Worm (Caenorhabditis elegans) whole organism, L4 larva: Measurements from ENCODE around the gene C49C3.4.

Experiments
- D1046.2 ChIP-seq: fragments of 200-800 bp; sonication (Bioruptor generic); IDR thresholded peaks from 2 replicates; pipeline ENCODE4 v1.3.6; 2022; ENCODE audit warnings: missing genetic modification characterization, missing compliant biosample characterization
- F37D6.2 ChIP-seq: sonication (generic microtip); optimal IDR thresholded peaks from 2 replicates; lab custom pipeline; 2016; ENCODE audit warnings: mild to moderate bottlenecking, missing genetic modification characterization, missing compliant biosample characterization
- R02D3.7 ChIP-seq: fragments of 150-350 bp; sonication (generic microtip); optimal IDR thresholded peaks from 3 replicates; lab custom pipeline; 2014; ENCODE audit warnings: missing biosample characterization, missing genetic modification characterization
- T20F7.1 ChIP-seq: fragments of 200-800 bp; sonication (Bioruptor generic); optimal IDR thresholded peaks from 2 replicates; lab custom pipeline; 2018; ENCODE audit warnings: mild to moderate bottlenecking, missing genetic modification characterization, missing compliant biosample characterization
- T26A8.4 ChIP-seq: fragments of 200-800 bp; sonication (Bioruptor generic); IDR thresholded peaks from 2 replicates; pipeline ENCODE4 v1.3.6; 2022; ENCODE audit warnings: missing genetic modification characterization, missing compliant biosample characterization
- Y105C5A.15 ChIP-seq: fragments of 200-800 bp; sonication (Bioruptor generic); IDR thresholded peaks from 2 replicates; pipeline ENCODE4 v1.3.6; 2022; ENCODE audit warnings: missing genetic modification characterization, missing compliant biosample characterization
- Y48G9A.11 ChIP-seq: fragments of 200-800 bp; sonication (Bioruptor generic); IDR thresholded peaks from 2 replicates; pipeline ENCODE4 v1.3.6; 2022; ENCODE audit warnings: missing genetic modification reagents, missing genetic modification characterization, missing compliant biosample characterization
- Y75B8A.6 ChIP-seq: fragments of 200-800 bp; sonication (Bioruptor generic); IDR thresholded peaks from 2 replicates; pipeline ENCODE4 v1.3.6; 2022; ENCODE audit warnings: missing genetic modification reagents, missing genetic modification characterization, missing compliant biosample characterization
- ZK546.5 ChIP-seq, 2 experiments: sonication (generic microtip); optimal IDR thresholded peaks; 2 replicates each; lab custom pipeline; 2017; ENCODE audit warnings: missing biosample characterization in 2 of 2, missing genetic modification characterization in 2 of 2
- aha-1 ChIP-seq: fragments of 150-350 bp; peaks from one replicate; lab custom pipeline; 2014; ENCODE audit warnings: missing biosample characterization, missing genetic modification characterization
- ama-1 ChIP-seq: fragments of 150-350 bp; optimal IDR thresholded peaks from 2 replicates; lab custom pipeline; 2014; ENCODE audit warnings: inconsistent platforms, mixed read lengths
- attf-4 ChIP-seq: sonication (generic microtip); optimal IDR thresholded peaks from 3 replicates; lab custom pipeline; 2017; ENCODE audit warnings: missing biosample characterization, missing genetic modification characterization
- ceh-32 ChIP-seq: sonication (generic microtip); optimal IDR thresholded peaks from 2 replicates; lab custom pipeline; 2016; ENCODE audit warnings: mild to moderate bottlenecking, missing genetic modification characterization, missing compliant biosample characterization; ENCODE audit not compliant: poor library complexity
- ces-1 ChIP-seq: fragments of 150-350 bp; sonication (generic microtip); optimal IDR thresholded peaks from 4 replicates; lab custom pipeline; 2014; ENCODE audit warnings: missing biosample characterization, missing genetic modification reagents, missing genetic modification characterization
- cey-2 ChIP-seq: sonication (generic microtip); optimal IDR thresholded peaks from 3 replicates; lab custom pipeline; 2017; ENCODE audit warnings: missing genetic modification characterization, mild to moderate bottlenecking, missing compliant biosample characterization, antibody characterized with exemption, borderline replicate concordance; ENCODE audit not compliant: insufficient read depth
- ctbp-1 ChIP-seq: fragments of 200-800 bp; sonication (Bioruptor generic); IDR thresholded peaks from 2 replicates; pipeline ENCODE4 v1.3.6; 2022; ENCODE audit warnings: missing genetic modification reagents, missing genetic modification characterization, missing compliant biosample characterization
- daf-12 ChIP-seq: fragments of 150-350 bp; optimal IDR thresholded peaks from 2 replicates; lab custom pipeline; 2014; ENCODE audit warnings: missing biosample characterization, missing genetic modification reagents, missing genetic modification characterization
- daf-19 ChIP-seq: fragments of 200-800 bp; sonication (Bioruptor generic); conservative IDR thresholded peaks from 2 replicates; pipeline ENCODE4 v1.3.6; 2022; ENCODE audit warnings: missing genetic modification characterization, missing compliant biosample characterization
- dmd-8 ChIP-seq: fragments of 200-800 bp; sonication (Bioruptor generic); IDR thresholded peaks from 2 replicates; pipeline ENCODE4 v1.3.6; 2022; ENCODE audit warnings: missing genetic modification characterization, missing compliant biosample characterization
- dmd-9 ChIP-seq: fragments of 200-800 bp; sonication (Bioruptor generic); IDR thresholded peaks from 2 replicates; pipeline ENCODE4 v1.3.6; 2022; ENCODE audit warnings: missing genetic modification reagents, missing genetic modification characterization, missing compliant biosample characterization
- dve-1 ChIP-seq: sonication (generic microtip); optimal IDR thresholded peaks from 2 replicates; lab custom pipeline; 2017; ENCODE audit warnings: antibody characterized with exemption, mild to moderate bottlenecking, missing genetic modification characterization, missing compliant biosample characterization; ENCODE audit not compliant: insufficient read depth
- egl-27 ChIP-seq: sonication (generic microtip); optimal IDR thresholded peaks from 3 replicates; lab custom pipeline; 2017; ENCODE audit warnings: missing biosample characterization, missing genetic modification reagents, missing genetic modification characterization
- egl-43 ChIP-seq: fragments of 200-800 bp; sonication (Bioruptor generic); IDR thresholded peaks from 2 replicates; pipeline ENCODE4 v1.3.6; 2022; ENCODE audit warnings: missing genetic modification reagents, missing genetic modification characterization, missing compliant biosample characterization
- fkh-10 ChIP-seq: fragments of 150-350 bp; optimal IDR thresholded peaks from 2 replicates; lab custom pipeline; 2014; ENCODE audit warnings: missing biosample characterization, missing genetic modification reagents, missing genetic modification characterization
- hif-1 ChIP-seq, 2 experiments: sonication (generic microtip); optimal IDR thresholded peaks; 2 replicates each; lab custom pipeline; 2016 to 2017; ENCODE audit warnings: missing compliant biosample characterization in 2 of 2, missing genetic modification characterization in 2 of 2, missing genetic modification reagents in 2 of 2, missing genotype in 2 of 2, mild to moderate bottlenecking in 1 of 2
- lir-3 ChIP-seq: sonication (generic microtip); optimal IDR thresholded peaks from 2 replicates; lab custom pipeline; 2016; ENCODE audit warnings: mild to moderate bottlenecking, missing genetic modification characterization, missing compliant biosample characterization
- madf-5 ChIP-seq, 2 experiments: fragments of 200-800 bp; sonication (Bioruptor generic); IDR thresholded peaks; 2 replicates each; pipeline ENCODE4 v1.3.6; 2022; ENCODE audit warnings: missing compliant biosample characterization in 2 of 2, missing genetic modification characterization in 2 of 2
- madf-9 ChIP-seq: fragments of 200-800 bp; sonication (Bioruptor generic); conservative IDR thresholded peaks from 2 replicates; pipeline ENCODE4 v1.3.6; 2022; ENCODE audit warnings: missing genetic modification reagents, missing genetic modification characterization, missing compliant biosample characterization
- mdt-29 ChIP-seq: fragments of 200-800 bp; sonication (Bioruptor generic); IDR thresholded peaks from 2 replicates; pipeline ENCODE4 v1.3.6; 2022; ENCODE audit warnings: missing genetic modification reagents, missing genetic modification characterization, missing compliant biosample characterization
- mes-2 ChIP-seq: sonication (generic microtip); optimal IDR thresholded peaks from 2 replicates; lab custom pipeline; 2016; ENCODE audit warnings: missing genotype, mild to moderate bottlenecking, missing genetic modification characterization, missing compliant biosample characterization; ENCODE audit not compliant: poor library complexity, severe bottlenecking
- mxl-2 ChIP-seq: fragments of 200-800 bp; sonication (Bioruptor generic); conservative IDR thresholded peaks from 2 replicates; pipeline ENCODE4 v1.3.6; 2022; ENCODE audit warnings: missing genetic modification reagents, missing genetic modification characterization, missing compliant biosample characterization
- nhr-237 ChIP-seq: sonication (generic microtip); optimal IDR thresholded peaks from 2 replicates; lab custom pipeline; 2017; ENCODE audit warnings: missing biosample characterization, missing genetic modification characterization
- nhr-6 ChIP-seq: fragments of 150-350 bp; optimal IDR thresholded peaks from 2 replicates; lab custom pipeline; 2014; ENCODE audit warnings: missing biosample characterization, missing genetic modification characterization
- nhr-76 ChIP-seq: fragments of 150-350 bp; optimal IDR thresholded peaks from 2 replicates; lab custom pipeline; 2014; ENCODE audit warnings: missing biosample characterization, missing genetic modification characterization
- pha-4 ChIP-seq, 2 experiments: fragments of 150-350 bp in 1 of 2; fragments of 200-800 bp in 1 of 2; sonication (Bioruptor generic) in 1 of 2; IDR thresholded peaks in 1 of 2; optimal IDR thresholded peaks in 1 of 2; 2 replicates each; pipeline versions ENCODE4 v1.3.6 to Lab custom; 2014 to 2022; ENCODE audit warnings: missing genetic modification characterization in 2 of 2, missing genetic modification reagents in 2 of 2, missing biosample characterization in 1 of 2, missing compliant biosample characterization in 1 of 2
- rbr-2 ChIP-seq: sonication (generic microtip); optimal IDR thresholded peaks from 2 replicates; lab custom pipeline; 2016; ENCODE audit warnings: missing genotype, missing genetic modification characterization, missing compliant biosample characterization
- set-16 ChIP-seq: fragments of 200-800 bp; sonication (Bioruptor generic); IDR thresholded peaks from 2 replicates; pipeline ENCODE4 v1.3.6; 2022; ENCODE audit warnings: missing genetic modification reagents, missing genetic modification characterization, missing compliant biosample characterization
- unc-62 ChIP-seq, 3 experiments: fragments of 150-350 bp in 1 of 3; sonication (generic microtip); optimal IDR thresholded peaks in 2 of 3; peaks in 1 of 3; 1 replicate in 1 of 3; 2 replicates in 2 of 3; lab custom pipeline; 2014 to 2017; ENCODE audit warnings: missing biosample characterization in 3 of 3, missing genetic modification characterization in 3 of 3, missing genetic modification reagents in 3 of 3, missing genotype in 1 of 3
- vab-7 ChIP-seq: fragments of 200-800 bp; sonication (Bioruptor generic); IDR thresholded peaks from 2 replicates; pipeline ENCODE4 v1.3.6; 2022; ENCODE audit warnings: missing genetic modification reagents, missing genetic modification characterization, missing compliant biosample characterization
- zfp-2 ChIP-seq: sonication (generic microtip); optimal IDR thresholded peaks from 2 replicates; lab custom pipeline; 2016; ENCODE audit warnings: mild to moderate bottlenecking, missing genetic modification characterization, missing compliant biosample characterization
- ztf-7 ChIP-seq: fragments of 150-350 bp; optimal IDR thresholded peaks from 2 replicates; lab custom pipeline; 2014; ENCODE audit warnings: missing biosample characterization, missing genetic modification characterization

C49C3.4 gene

ce11 chrIV:17342667-17343066, 22.1 kb downstream of the C49C3.4 start, which contains the start of gene C49C3.21:
Gene C49C3.21 (plus strand): TSS chrIV:17342967.
- no peak for TF ChIP-seq mdt-29 (GFP tag; lab: Robert Waterston, UW)
- no peak for TF ChIP-seq dmd-8
- no peak for TF ChIP-seq nhr-237 (tag; lab: Kevin White, UChicago)
- TF ChIP-seq T26A8.4, result no peak
- no peak for TF ChIP-seq ctbp-1
- no peak for TF ChIP-seq madf-9 (GFP tag; lab: Robert Waterston, UW)

- TF ChIP-seq mxl-2 (GFP tag; lab: Robert Waterston, UW) (no peak), F37D6.2 (tag; lab: Kevin White, UChicago) (no peak), rbr-2 (tag; lab: Kevin White, UChicago) (no peak), hif-1 (tag; optimal IDR thresholded peaks at IDR 0.05; lab: Kevin White, UChicago) (no peak), D1046.2 (no peak), Y105C5A.15 (GFP tag; lab: Robert Waterston, UW) (no peak), lir-3 (tag; lab: Kevin White, UChicago) (no peak), daf-19 (GFP tag; lab: Robert Waterston, UW) (no peak), zfp-2 (tag; lab: Kevin White, UChicago) (no peak), ztf-7 (tag; lab: Kevin White, UChicago) (no peak), nhr-237 (tag; lab: Kevin White, UChicago) (no peak), R02D3.7 (no peak), T26A8.4 (no peak), nhr-76 (tag; lab: Kevin White, UChicago) (no peak), egl-43 (GFP tag; lab: Robert Waterston, UW) (no peak)
Measured at ce11 chrIV:17343482-17343881, 22.9 kb downstream of the C49C3.4 start, which contains the start of gene C49C3.11. Gene C49C3.11 (plus strand): TSS chrIV:17343782.

- TF ChIP-seq mes-2 (tag; lab: Kevin White, UChicago) (no peak), egl-27 (tag; lab: Kevin White, UChicago) (no peak), ZK546.5 (tag; optimal IDR thresholded peaks at IDR 0.05; lab: Kevin White, UChicago) (no peak), ces-1 (no peak), Y105C5A.15 (GFP tag; lab: Robert Waterston, UW) (no peak), T20F7.1 (GFP tag; lab: Kevin White, UChicago) (no peak), nhr-76 (tag; lab: Kevin White, UChicago) (no peak), ama-1 (no peak), Y75B8A.6 (GFP tag; lab: Robert Waterston, UW) (no peak), pha-4 (GFP tag; IDR thresholded peaks at IDR 0.05; lab: Robert Waterston, UW) (no peak), pha-4 (tag; optimal IDR thresholded peaks at IDR 0.05; lab: Kevin White, UChicago) (no peak), T26A8.4 (no peak), Y48G9A.11 (GFP tag; lab: Robert Waterston, UW) (no peak), aha-1 (tag; lab: Kevin White, UChicago) (no peak), madf-5 (GFP tag; IDR thresholded peaks at IDR 0.05; lab: Robert Waterston, UW) (no peak), daf-12 (tag; lab: Kevin White, UChicago) (no peak), nhr-6 (tag; lab: Kevin White, UChicago) (no peak)
Measured at ce11 chrIV:17346599-17347218, 26.1 kb downstream of the C49C3.4 start, which contains the start of the genes clec-197 and clec-198. Gene clec-197 (minus strand): TSS chrIV:17346699. Gene clec-198 (plus strand): TSS chrIV:17347168.

- TF ChIP-seq set-16 (no peak), dve-1 (tag; lab: Kevin White, UChicago) (no peak), unc-62 (GFP tag; optimal IDR thresholded peaks at IDR 0.05 in 1 of 2; lab: Kevin White, UChicago) (no peak), unc-62 (tag; optimal IDR thresholded peaks at IDR 0.05; lab: Kevin White, UChicago) (no peak), nhr-237 (tag; lab: Kevin White, UChicago) (no peak), attf-4 (tag; lab: Kevin White, UChicago) (no peak), dmd-9 (GFP tag; lab: Robert Waterston, UW) (no peak), rbr-2 (tag; lab: Kevin White, UChicago) (no peak), fkh-10 (GFP tag; lab: Kevin White, UChicago) (no peak), vab-7 (GFP tag; lab: Robert Waterston, UW) (no peak), Y75B8A.6 (GFP tag; lab: Robert Waterston, UW) (no peak), cey-2 (no peak), egl-27 (tag; lab: Kevin White, UChicago) (no peak), zfp-2 (tag; lab: Kevin White, UChicago) (no peak), ceh-32 (tag; lab: Kevin White, UChicago) (no peak)
Measured at ce11 chrIV:17351586-17351985, 31.0 kb downstream of the C49C3.4 start, which contains the start of gene clec-199. Gene clec-199 (plus strand): TSS chrIV:17351886.
